Worm (Caenorhabditis elegans): ENCODE measurements around the gene B0416.2.

Gene B0416.2

ce11 chrX:9295471-9295870 lies 3.5 kb upstream of the B0416.2 start:
- TF ChIP-seq dao-5 (tag; optimal IDR thresholded peaks at IDR 0.05) (no peak), W03F9.2 (tag; optimal IDR thresholded peaks at IDR 0.05) (no peak), him-1 (tag; optimal IDR thresholded peaks at IDR 0.05) (no peak)

ce11 chrX:9296591-9296990 lies 2.4 kb upstream of the B0416.2 start, which contains the start of gene gly-13:
Gene gly-13 (minus strand): TSS chrX:9296622.
- no peak for TF ChIP-seq W03F9.2 (tag; optimal IDR thresholded peaks at IDR 0.05)
- no peak for TF ChIP-seq dao-5 (tag; optimal IDR thresholded peaks at IDR 0.05)
- no peak for TF ChIP-seq him-1 (tag; optimal IDR thresholded peaks at IDR 0.05)

ce11 chrX:9297834-9298233 lies 1.1 kb upstream of the B0416.2 start, which contains the start of gene B0416.7:
Gene B0416.7 (minus strand): TSS chrX:9297934.
- TF ChIP-seq him-1 (tag; optimal IDR thresholded peaks at IDR 0.05) (no peak), dao-5 (tag; optimal IDR thresholded peaks at IDR 0.05) (no peak), W03F9.2 (tag; optimal IDR thresholded peaks at IDR 0.05) (no peak)

ce11 chrX:9300379-9300778 lies 1.4 kb downstream of the B0416.2 start:
- TF ChIP-seq him-1 (tag; optimal IDR thresholded peaks at IDR 0.05) (no peak), dao-5 (tag; optimal IDR thresholded peaks at IDR 0.05) (no peak), W03F9.2 (tag; optimal IDR thresholded peaks at IDR 0.05) (no peak)

ce11 chrX:9302763-9303162 lies 3.8 kb downstream of the B0416.2 start:
- TF ChIP-seq him-1 (tag; optimal IDR thresholded peaks at IDR 0.05), result no peak

- TF ChIP-seq him-1 (tag; optimal IDR thresholded peaks at IDR 0.05), result no peak
- no peak for TF ChIP-seq W03F9.2 (tag; optimal IDR thresholded peaks at IDR 0.05)
- no peak for TF ChIP-seq dao-5 (tag; optimal IDR thresholded peaks at IDR 0.05)
Observed at ce11 chrX:9303422-9303821, 4.5 kb downstream of the B0416.2 start, which contains the start of gene tmc-2. Gene tmc-2 (plus strand): TSS chrX:9303722.

- TF ChIP-seq W03F9.2 (tag; optimal IDR thresholded peaks at IDR 0.05) (no peak), him-1 (tag; optimal IDR thresholded peaks at IDR 0.05) (no peak), dao-5 (tag; optimal IDR thresholded peaks at IDR 0.05) (no peak)
Observed at ce11 chrX:9311225-9311624, 12.3 kb downstream of the B0416.2 start, which contains the start of gene H29C22.1. Gene H29C22.1 (minus strand): TSS chrX:9311325.

ce11 chrX:9314397-9314796 lies 15.5 kb downstream of the B0416.2 start, which contains the start of gene ttr-38:
Gene ttr-38 (minus strand): TSS chrX:9314497.
- TF ChIP-seq him-1 (tag; optimal IDR thresholded peaks at IDR 0.05) (no peak), W03F9.2 (tag; optimal IDR thresholded peaks at IDR 0.05) (no peak), dao-5 (tag; optimal IDR thresholded peaks at IDR 0.05) (no peak)

- TF ChIP-seq dao-5 (tag; optimal IDR thresholded peaks at IDR 0.05) (no peak), W03F9.2 (tag; optimal IDR thresholded peaks at IDR 0.05) (no peak), him-1 (tag; optimal IDR thresholded peaks at IDR 0.05) (no peak)
Observed at ce11 chrX:9319080-9319479, 20.1 kb downstream of the B0416.2 start, which contains the start of gene npr-7. Gene npr-7 (minus strand): TSS chrX:9319180.

ce11 chrX:9324962-9325361 lies 26.0 kb downstream of the B0416.2 start:
- no peak for TF ChIP-seq dao-5 (tag; optimal IDR thresholded peaks at IDR 0.05)
- TF ChIP-seq him-1 (tag; optimal IDR thresholded peaks at IDR 0.05), result no peak
- TF ChIP-seq W03F9.2 (tag; optimal IDR thresholded peaks at IDR 0.05), result no peak

- TF ChIP-seq him-1 (tag; optimal IDR thresholded peaks at IDR 0.05) (no peak), W03F9.2 (tag; optimal IDR thresholded peaks at IDR 0.05) (no peak), dao-5 (tag; optimal IDR thresholded peaks at IDR 0.05) (no peak)
Observed at ce11 chrX:9330721-9331212, 31.8 kb downstream of the B0416.2 start, which contains the start of gene T20B5.2. Gene T20B5.2 (plus strand): TSS chrX:9331162.

ce11 chrX:9336227-9336626 lies 37.3 kb downstream of the B0416.2 start:
- TF ChIP-seq dao-5 (tag; optimal IDR thresholded peaks at IDR 0.05) (no peak), W03F9.2 (tag; optimal IDR thresholded peaks at IDR 0.05) (no peak), him-1 (tag; optimal IDR thresholded peaks at IDR 0.05) (no peak)

- TF ChIP-seq him-1 (tag; optimal IDR thresholded peaks at IDR 0.05) (peak; percentile 95), W03F9.2 (tag; optimal IDR thresholded peaks at IDR 0.05) (no peak), dao-5 (tag; optimal IDR thresholded peaks at IDR 0.05) (no peak)
Observed at ce11 chrX:9337832-9338231, 38.9 kb downstream of the B0416.2 start.

ce11 chrX:9338375-9338774 lies 39.4 kb downstream of the B0416.2 start, which contains the start of gene apa-2:
Gene apa-2 (plus strand): TSS chrX:9338675.
- TF ChIP-seq him-1 (tag; optimal IDR thresholded peaks at IDR 0.05) (no peak), dao-5 (tag; optimal IDR thresholded peaks at IDR 0.05) (no peak), W03F9.2 (tag; optimal IDR thresholded peaks at IDR 0.05) (no peak)

ce11 chrX:9347380-9347979 lies 48.5 kb downstream of the B0416.2 start, which contains the start of gene oga-1:
Gene oga-1 (minus strand): TSS chrX:9347430.
- peak; percentile 57 for TF ChIP-seq W03F9.2 (tag; optimal IDR thresholded peaks at IDR 0.05)
- no peak for TF ChIP-seq dao-5 (tag; optimal IDR thresholded peaks at IDR 0.05)
- no peak for TF ChIP-seq him-1 (tag; optimal IDR thresholded peaks at IDR 0.05)

Measured in whole organism, L4/young adult.